Worm (Caenorhabditis elegans): ENCODE data around the gene C04E6.12.

C04E6.12 gene

ce11 chrV:5919887-5920286, at the start of gene C04E6.12:
Gene C04E6.12, minus strand, starts transcription at chrV:5919987.
- TF ChIP-seq saeg-2 (GFP tag; IDR thresholded peaks at IDR 0.05) (no peak), nhr-10 (tag; optimal IDR thresholded peaks at IDR 0.05) (no peak), hlh-11 (tag; optimal IDR thresholded peaks at IDR 0.05) (no peak), Y105C5A.15 (GFP tag; IDR thresholded peaks at IDR 0.05) (no peak), nhr-102 (tag; optimal IDR thresholded peaks at IDR 0.05) (no peak)

ce11 chrV:5964658-5965178, 44.9 kb upstream of the C04E6.12 start:
- TF ChIP-seq unc-62 (GFP tag; optimal IDR thresholded peaks at IDR 0.05 in 1 of 2) = peak in 1 of 2 experiments; percentile 95
- no peak for TF ChIP-seq unc-62 (tag; optimal IDR thresholded peaks at IDR 0.05)
- no peak for TF ChIP-seq nhr-42 (GFP tag; IDR thresholded peaks at IDR 0.05)
- TF ChIP-seq nhr-102 (tag; optimal IDR thresholded peaks at IDR 0.05) = no peak
- no peak for TF ChIP-seq dmd-9 (GFP tag; IDR thresholded peaks at IDR 0.05)
- TF ChIP-seq tag-97 (GFP tag; IDR thresholded peaks at IDR 0.05) = no peak
- TF ChIP-seq aly-2 (tag; optimal IDR thresholded peaks at IDR 0.05) = no peak
- no peak for TF ChIP-seq Y5F2A.4 (GFP tag; optimal IDR thresholded peaks at IDR 0.05)
- TF ChIP-seq duxl-1 (tag; optimal IDR thresholded peaks at IDR 0.05; ENCODE audit: poor library complexity) = no peak
- no peak for TF ChIP-seq nhr-76 (tag; optimal IDR thresholded peaks at IDR 0.05)
- TF ChIP-seq hlh-11 (tag; optimal IDR thresholded peaks at IDR 0.05) = peak; percentile 28
- TF ChIP-seq jun-1 (tag; optimal IDR thresholded peaks at IDR 0.05) = no peak
- peak; percentile 23 for TF ChIP-seq mep-1 (tag; optimal IDR thresholded peaks at IDR 0.05)
- TF ChIP-seq hif-1 (tag; optimal IDR thresholded peaks at IDR 0.05) = no peak
- TF ChIP-seq fkh-10 (GFP tag; optimal IDR thresholded peaks at IDR 0.05) = peak; percentile 18
- TF ChIP-seq mxl-3 (GFP tag; optimal IDR thresholded peaks at IDR 0.05) = no peak
- no peak for TF ChIP-seq R02D3.7 (tag; optimal IDR thresholded peaks at IDR 0.05)
- TF ChIP-seq snpc-4 (tag; optimal IDR thresholded peaks at IDR 0.05) = no peak
- no peak for TF ChIP-seq ceh-44 (GFP tag; IDR thresholded peaks at IDR 0.05)
- no peak for TF ChIP-seq lir-3 (tag; optimal IDR thresholded peaks at IDR 0.05)
- TF ChIP-seq skn-1 (tag; optimal IDR thresholded peaks at IDR 0.05) = no peak
- TF ChIP-seq hlh-30 (tag; optimal IDR thresholded peaks at IDR 0.05; ENCODE audit: insufficient read depth) = peak; percentile 56
- peak in 1 of 2 experiments; percentile 7 for TF ChIP-seq lsy-2 (tag; optimal IDR thresholded peaks at IDR 0.05)
- no peak for TF ChIP-seq lin-13 (GFP tag; optimal IDR thresholded peaks at IDR 0.05)
- TF ChIP-seq pha-4 (GFP tag; IDR thresholded peaks at IDR 0.05) = no peak
- no peak for TF ChIP-seq pha-4 (tag; optimal IDR thresholded peaks at IDR 0.05)
- no peak for TF ChIP-seq dpl-1 (GFP tag; optimal IDR thresholded peaks at IDR 0.05)

- TF ChIP-seq pha-4 (GFP tag; IDR thresholded peaks at IDR 0.05) (no peak), pha-4 (tag; optimal IDR thresholded peaks at IDR 0.05) (no peak), attf-4 (tag; optimal IDR thresholded peaks at IDR 0.05) (no peak), hlh-11 (tag; optimal IDR thresholded peaks at IDR 0.05) (peak; percentile 59), fos-1 (tag; optimal IDR thresholded peaks at IDR 0.05) (no peak), ztf-7 (tag; optimal IDR thresholded peaks at IDR 0.05) (no peak), mxl-2 (GFP tag; conservative IDR thresholded peaks at IDR 0.05) (no peak), nhr-76 (tag; optimal IDR thresholded peaks at IDR 0.05) (no peak), ceh-28 (tag; optimal IDR thresholded peaks at IDR 0.05) (peak; percentile 42), hlh-30 (tag; optimal IDR thresholded peaks at IDR 0.05; ENCODE audit: insufficient read depth) (peak; percentile 30), Y75B8A.6 (GFP tag; IDR thresholded peaks at IDR 0.05) (no peak), hmg-1.1 (GFP tag; IDR thresholded peaks at IDR 0.05) (no peak), daf-12 (tag; optimal IDR thresholded peaks at IDR 0.05) (no peak), snpc-4 (tag; optimal IDR thresholded peaks at IDR 0.05) (no peak), mxl-3 (GFP tag; optimal IDR thresholded peaks at IDR 0.05) (no peak), lin-39 (tag; optimal IDR thresholded peaks at IDR 0.05) (no peak), ceh-32 (tag; optimal IDR thresholded peaks at IDR 0.05; ENCODE audit: poor library complexity) (no peak), lin-29 (GFP tag; IDR thresholded peaks at IDR 0.05) (no peak), php-3 (GFP tag; IDR thresholded peaks at IDR 0.05) (no peak), Y5F2A.4 (GFP tag; optimal IDR thresholded peaks at IDR 0.05) (no peak), mes-2 (tag; optimal IDR thresholded peaks at IDR 0.05; ENCODE audit: poor library complexity, severe bottlenecking) (no peak), spr-1 (tag; optimal IDR thresholded peaks at IDR 0.05) (no peak), unc-62 (GFP tag; optimal IDR thresholded peaks at IDR 0.05 in 1 of 2) (peak in 1 of 2 experiments; percentile 97), unc-62 (tag; optimal IDR thresholded peaks at IDR 0.05) (no peak), ZK337.2 (GFP tag; IDR thresholded peaks at IDR 0.05) (no peak), dmd-9 (GFP tag; IDR thresholded peaks at IDR 0.05) (no peak), ceh-44 (GFP tag; IDR thresholded peaks at IDR 0.05) (no peak), gei-8 (GFP tag; optimal IDR thresholded peaks at IDR 0.05) (no peak), spr-3 (GFP tag; optimal IDR thresholded peaks at IDR 0.05) (no peak)
Observed at ce11 chrV:5963696-5964095, 43.9 kb upstream of the C04E6.12 start, which contains the start of gene pcm-1. Gene pcm-1, minus strand, starts transcription at chrV:5963882.
